Worm (Caenorhabditis elegans) whole organism, mixed stage, embryonic: Measurements from ENCODE around the gene T22B2.2.

ENCODE experiments used
- M03D4.4 ChIP-seq: sonication (generic microtip); optimal IDR thresholded peaks from 2 replicates; lab custom pipeline; 2017; ENCODE audit warnings: mild to moderate bottlenecking, missing genetic modification characterization, missing compliant biosample characterization
- bed-3 ChIP-seq: fragments of 200-800 bp; sonication (Bioruptor generic); optimal IDR thresholded peaks from 3 replicates; lab custom pipeline; 2018; ENCODE audit warnings: mild to moderate bottlenecking, missing genetic modification characterization, moderate library complexity, missing compliant biosample characterization
- blmp-1 ChIP-seq: fragments of 150-350 bp; optimal IDR thresholded peaks from 2 replicates; lab custom pipeline; 2014; ENCODE audit warnings: missing biosample characterization, missing genetic modification characterization
- ceh-39 ChIP-seq: fragments of 150-350 bp; optimal IDR thresholded peaks from 2 replicates; lab custom pipeline; 2014; ENCODE audit warnings: missing biosample characterization, missing genetic modification characterization
- ceh-43 ChIP-seq: fragments of 200-800 bp; sonication (Bioruptor generic); optimal IDR thresholded peaks from 2 replicates; lab custom pipeline; 2018; ENCODE audit warnings: mild to moderate bottlenecking, missing genetic modification characterization, moderate library complexity, missing compliant biosample characterization
- ceh-83 ChIP-seq: fragments of 200-800 bp; sonication (Bioruptor generic); optimal IDR thresholded peaks from 2 replicates; lab custom pipeline; 2018; ENCODE audit warnings: mild to moderate bottlenecking, missing genetic modification characterization, missing compliant biosample characterization
- ces-1 ChIP-seq: fragments of 150-350 bp; optimal IDR thresholded peaks from 2 replicates; lab custom pipeline; 2014; ENCODE audit warnings: missing biosample characterization, missing genetic modification reagents, missing genetic modification characterization
- cnd-1 ChIP-seq: fragments of 200-800 bp; sonication (Bioruptor generic); optimal IDR thresholded peaks from 2 replicates; lab custom pipeline; 2018; ENCODE audit warnings: mild to moderate bottlenecking, missing genetic modification characterization, missing compliant biosample characterization
- drap-1 ChIP-seq: fragments of 200-800 bp; sonication (Bioruptor generic); optimal IDR thresholded peaks from 3 replicates; lab custom pipeline; 2018; ENCODE audit warnings: mild to moderate bottlenecking, missing genetic modification characterization, missing compliant biosample characterization
- elt-1 ChIP-seq: sonication (generic microtip); optimal IDR thresholded peaks from 2 replicates; lab custom pipeline; 2017; ENCODE audit warnings: missing genetic modification characterization, mild to moderate bottlenecking, missing compliant biosample characterization, antibody characterized with exemption, moderate library complexity, borderline replicate concordance; ENCODE audit not compliant: insufficient read depth
- elt-3 ChIP-seq: fragments of 150-350 bp; optimal IDR thresholded peaks from 2 replicates; lab custom pipeline; 2014; ENCODE audit warnings: missing biosample characterization, missing genetic modification characterization
- flh-1 ChIP-seq: fragments of 200-800 bp; sonication (Bioruptor generic); optimal IDR thresholded peaks from 2 replicates; lab custom pipeline; 2018; ENCODE audit warnings: mild to moderate bottlenecking, missing genetic modification characterization, moderate library complexity, missing compliant biosample characterization
- ham-2 ChIP-seq: fragments of 200-800 bp; sonication (Bioruptor generic); optimal IDR thresholded peaks from 2 replicates; lab custom pipeline; 2018; ENCODE audit warnings: mild to moderate bottlenecking, missing genetic modification characterization, missing compliant biosample characterization
- hlh-1 ChIP-seq: fragments of 150-350 bp; optimal IDR thresholded peaks from 2 replicates; lab custom pipeline; 2014; ENCODE audit warnings: missing biosample characterization, missing genetic modification reagents, missing genetic modification characterization
- lin-13 ChIP-seq: fragments of 150-350 bp; optimal IDR thresholded peaks from 2 replicates; lab custom pipeline; 2014; ENCODE audit warnings: missing biosample characterization, missing genetic modification characterization
- lin-32 ChIP-seq: fragments of 200-800 bp; sonication (Bioruptor generic); optimal IDR thresholded peaks from 2 replicates; lab custom pipeline; 2018; ENCODE audit warnings: mild to moderate bottlenecking, missing genetic modification characterization, missing compliant biosample characterization
- lsy-2 ChIP-seq: fragments of 150-350 bp; optimal IDR thresholded peaks from 2 replicates; lab custom pipeline; 2014; ENCODE audit warnings: missing biosample characterization, missing genetic modification characterization
- mab-5 ChIP-seq: fragments of 150-350 bp; optimal IDR thresholded peaks from 2 replicates; lab custom pipeline; 2014; ENCODE audit warnings: missing biosample characterization, missing genetic modification characterization
- mep-1 ChIP-seq: fragments of 150-350 bp; optimal IDR thresholded peaks from 2 replicates; lab custom pipeline; 2017; ENCODE audit warnings: missing biosample characterization, missing genetic modification reagents, missing genetic modification characterization, inconsistent platforms
- mls-2 ChIP-seq: sonication (generic microtip); optimal IDR thresholded peaks from 2 replicates; lab custom pipeline; 2016; ENCODE audit warnings: mild to moderate bottlenecking, missing genetic modification characterization, moderate library complexity, missing compliant biosample characterization
- nhr-12 ChIP-seq: fragments of 150-350 bp; optimal IDR thresholded peaks from 2 replicates; lab custom pipeline; 2014; ENCODE audit warnings: missing biosample characterization, missing genetic modification characterization
- nhr-2 ChIP-seq: fragments of 150-350 bp; optimal IDR thresholded peaks from 2 replicates; lab custom pipeline; 2014; ENCODE audit warnings: missing biosample characterization, missing genetic modification characterization
- nhr-237 ChIP-seq: fragments of 150-350 bp; optimal IDR thresholded peaks from 2 replicates; lab custom pipeline; 2014; ENCODE audit warnings: missing biosample characterization, missing genetic modification characterization
- nhr-28 ChIP-seq: fragments of 150-350 bp; optimal IDR thresholded peaks from 2 replicates; lab custom pipeline; 2014; ENCODE audit warnings: missing biosample characterization, missing genetic modification characterization
- nhr-76 ChIP-seq: sonication (generic microtip); optimal IDR thresholded peaks from 2 replicates; lab custom pipeline; 2017; ENCODE audit warnings: missing biosample characterization, missing genetic modification characterization
- pha-4 ChIP-seq: fragments of 150-350 bp; optimal IDR thresholded peaks from 2 replicates; lab custom pipeline; 2018; ENCODE audit warnings: missing biosample characterization, missing genetic modification reagents, missing genetic modification characterization
- sem-2 ChIP-seq: fragments of 200-800 bp; sonication (Bioruptor generic); optimal IDR thresholded peaks from 2 replicates; lab custom pipeline; 2018; ENCODE audit warnings: mild to moderate bottlenecking, missing genetic modification characterization, missing compliant biosample characterization
- snpc-4 ChIP-seq: fragments of 150-350 bp; optimal IDR thresholded peaks from 2 replicates; lab custom pipeline; 2014; ENCODE audit warnings: missing biosample characterization, missing genetic modification characterization
- sptf-1 ChIP-seq: sonication (generic microtip); optimal IDR thresholded peaks from 2 replicates; lab custom pipeline; 2017; ENCODE audit warnings: mild to moderate bottlenecking, missing genetic modification characterization, moderate library complexity, missing compliant biosample characterization
- tbx-8 ChIP-seq: fragments of 200-800 bp; sonication (Bioruptor generic); optimal IDR thresholded peaks from 2 replicates; lab custom pipeline; 2018; ENCODE audit warnings: mild to moderate bottlenecking, missing genetic modification characterization, moderate library complexity, missing compliant biosample characterization
- unc-120 ChIP-seq: sonication (generic microtip); optimal IDR thresholded peaks from 2 replicates; lab custom pipeline; 2017; ENCODE audit warnings: missing genetic modification characterization, missing compliant biosample characterization; ENCODE audit not compliant: poor library complexity, severe bottlenecking
- unc-39 ChIP-seq: fragments of 150-350 bp; optimal IDR thresholded peaks from 2 replicates; lab custom pipeline; 2014; ENCODE audit warnings: missing biosample characterization, missing genetic modification characterization
- unc-62 ChIP-seq: fragments of 150-350 bp; optimal IDR thresholded peaks from 2 replicates; lab custom pipeline; 2014; ENCODE audit warnings: missing biosample characterization, missing genetic modification reagents, missing genetic modification characterization
- zip-8 ChIP-seq: fragments of 150-350 bp; optimal IDR thresholded peaks from 2 replicates; lab custom pipeline; 2014; ENCODE audit warnings: missing biosample characterization, missing genetic modification characterization
- ztf-11 ChIP-seq: fragments of 150-350 bp; optimal IDR thresholded peaks from 2 replicates; lab custom pipeline; 2014; ENCODE audit warnings: missing biosample characterization, missing genetic modification characterization

The T22B2.2 gene

ce11 chrX:3966332-3966731 lies 46.1 kb downstream of the T22B2.2 start, which contains the start of gene C16B8.2:
C16B8.2 (minus strand) TSS chrX:3966432.
- TF ChIP-seq blmp-1 (tag; lab: Kevin White, UChicago), result no peak

- TF ChIP-seq pha-4 (no peak), blmp-1 (tag; lab: Kevin White, UChicago) (no peak), ceh-43 (GFP tag; lab: Kevin White, UChicago) (no peak), nhr-237 (tag; lab: Kevin White, UChicago) (no peak), unc-39 (tag; lab: Kevin White, UChicago) (no peak), drap-1 (GFP tag; lab: Kevin White, UChicago) (no peak)
Measured at ce11 chrX:3968209-3968960, 48.2 kb downstream of the T22B2.2 start, which contains the start of gene C16B8.3. C16B8.3 (minus strand) TSS chrX:3968634.

- TF ChIP-seq cnd-1 (tag; lab: Kevin White, UChicago) (peak; percentile 72), pha-4 (peak; percentile 52), mep-1 (tag; lab: Kevin White, UChicago) (no peak), M03D4.4 (tag; lab: Kevin White, UChicago) (peak; percentile 56), lin-13 (tag; lab: Kevin White, UChicago) (peak; percentile 25), unc-120 (tag; lab: Kevin White, UChicago) (peak; percentile 38), tbx-8 (GFP tag; lab: Kevin White, UChicago) (no peak), ceh-43 (GFP tag; lab: Kevin White, UChicago) (no peak), ceh-83 (GFP tag; lab: Kevin White, UChicago) (peak; percentile 74), sptf-1 (tag; lab: Kevin White, UChicago) (peak; percentile 57), lin-32 (GFP tag; lab: Kevin White, UChicago) (peak; percentile 37), hlh-1 (tag; lab: Kevin White, UChicago) (peak; percentile 44), drap-1 (GFP tag; lab: Kevin White, UChicago) (peak; percentile 59), zip-8 (tag; lab: Kevin White, UChicago) (no peak), mab-5 (tag; lab: Kevin White, UChicago) (no peak)
Measured at ce11 chrX:3969353-3969752, 49.2 kb downstream of the T22B2.2 start.

ce11 chrX:3969980-3970403 lies 49.8 kb downstream of the T22B2.2 start:
- TF ChIP-seq ceh-43 (GFP tag; lab: Kevin White, UChicago), result peak; percentile 83
- no peak for TF ChIP-seq blmp-1 (tag; lab: Kevin White, UChicago)
- peak; percentile 91 for TF ChIP-seq M03D4.4 (tag; lab: Kevin White, UChicago)
- peak; percentile 81 for TF ChIP-seq lin-32 (GFP tag; lab: Kevin White, UChicago)
- peak; percentile 94 for TF ChIP-seq sptf-1 (tag; lab: Kevin White, UChicago)
- TF ChIP-seq mep-1 (tag; lab: Kevin White, UChicago), result peak; percentile 6
- peak; percentile 86 for TF ChIP-seq tbx-8 (GFP tag; lab: Kevin White, UChicago)
- TF ChIP-seq nhr-28 (tag; lab: Kevin White, UChicago), result peak; percentile 9
- no peak for TF ChIP-seq snpc-4 (tag; lab: Kevin White, UChicago)
- no peak for TF ChIP-seq zip-8 (tag; lab: Kevin White, UChicago)
- no peak for TF ChIP-seq nhr-12
- peak; percentile 74 for TF ChIP-seq bed-3 (GFP tag; lab: Kevin White, UChicago)
- no peak for TF ChIP-seq mab-5 (tag; lab: Kevin White, UChicago)
- TF ChIP-seq unc-39 (tag; lab: Kevin White, UChicago), result peak; percentile 53
- peak; percentile 86 for TF ChIP-seq sem-2 (GFP tag; lab: Kevin White, UChicago)
- no peak for TF ChIP-seq nhr-2 (tag; lab: Kevin White, UChicago)
- TF ChIP-seq ces-1 (GFP tag; lab: Kevin White, UChicago), result peak; percentile 46
- TF ChIP-seq lin-13 (tag; lab: Kevin White, UChicago), result peak; percentile 82
- TF ChIP-seq ceh-83 (GFP tag; lab: Kevin White, UChicago), result peak; percentile 88
- no peak for TF ChIP-seq lsy-2 (tag; lab: Kevin White, UChicago)
- no peak for TF ChIP-seq elt-1 (tag; lab: Kevin White, UChicago)
- TF ChIP-seq drap-1 (GFP tag; lab: Kevin White, UChicago), result peak; percentile 92
- peak; percentile 94 for TF ChIP-seq cnd-1 (tag; lab: Kevin White, UChicago)
- peak; percentile 94 for TF ChIP-seq mls-2 (tag; lab: Kevin White, UChicago)
- TF ChIP-seq nhr-237 (tag; lab: Kevin White, UChicago), result no peak
- peak; percentile 81 for TF ChIP-seq pha-4
- TF ChIP-seq ztf-11 (tag; lab: Kevin White, UChicago), result peak; percentile 66
- TF ChIP-seq nhr-76 (tag; lab: Kevin White, UChicago), result no peak
- TF ChIP-seq hlh-1 (tag; lab: Kevin White, UChicago), result no peak
- TF ChIP-seq flh-1 (GFP tag; lab: Kevin White, UChicago), result peak; percentile 50
- peak; percentile 83 for TF ChIP-seq ham-2
- peak; percentile 93 for TF ChIP-seq unc-120 (tag; lab: Kevin White, UChicago)
- peak; percentile 7 for TF ChIP-seq ceh-39 (tag; lab: Kevin White, UChicago)
- no peak for TF ChIP-seq elt-3 (tag; lab: Kevin White, UChicago)
- peak; percentile 56 for TF ChIP-seq unc-62
